Fruit fly (Drosophila melanogaster): Measurements from ENCODE around the gene Manf.
A peak's percentile ranks its signal among the peaks of the same experiment; 100 is the strongest.

Gene Manf

DNA sequence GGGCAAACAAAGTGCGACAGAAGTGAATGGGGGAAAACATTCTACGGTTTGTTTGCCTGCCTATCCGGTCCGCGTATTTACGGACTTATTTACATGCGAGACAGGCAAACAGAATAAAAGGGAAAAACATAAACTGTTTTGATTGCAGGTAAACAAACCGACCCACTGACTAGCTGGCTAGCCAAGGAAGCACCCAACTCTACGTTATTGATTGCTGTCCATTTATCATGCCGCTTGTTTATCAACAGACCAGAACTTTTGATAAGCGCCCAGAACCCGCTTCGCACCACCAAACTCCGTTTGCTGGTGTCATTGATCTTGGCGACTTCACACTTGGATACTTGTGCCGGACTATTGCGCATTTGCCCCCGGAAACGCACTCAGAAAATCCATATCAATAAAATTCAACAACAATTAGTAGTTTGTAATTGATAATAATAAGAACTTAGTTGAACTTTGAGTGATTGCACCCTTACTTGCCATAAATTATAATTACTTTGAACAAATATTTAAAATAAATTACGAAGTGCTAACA, 17.3 kb upstream of the Manf start (continued):
- TF ChIP-seq CG4707 (GFP tag; optimal IDR thresholded peaks at IDR 0.05) (peak; percentile 74), CG34376 (GFP tag; optimal IDR thresholded peaks at IDR 0.05) (peak; percentile 18), eve (GFP tag; optimal IDR thresholded peaks at IDR 0.05) (no peak), CG9215 (GFP tag; IDR thresholded peaks at IDR 0.05) (no peak), tna (GFP tag; IDR thresholded peaks at IDR 0.05; ENCODE audit: partially characterized antibody) (no peak), CG13894 (tag; optimal IDR thresholded peaks at IDR 0.05) (no peak), corto (GFP tag; optimal IDR thresholded peaks at IDR 0.05) (no peak), CG8478 (optimal IDR thresholded peaks at IDR 0.05) (no peak), Ssrp (tag; optimal IDR thresholded peaks at IDR 0.05) (no peak), Abd-B (GFP tag; optimal IDR thresholded peaks at IDR 0.05) (no peak), CG12744 (GFP tag; optimal IDR thresholded peaks at IDR 0.05) (peak; percentile 50), CG18476 (GFP tag; optimal IDR thresholded peaks at IDR 0.05) (no peak), Ets65A (GFP tag) (no peak), gcm (GFP tag; optimal IDR thresholded peaks at IDR 0.05) (peak; percentile 41), CG2875 (GFP tag; optimal IDR thresholded peaks at IDR 0.05) (peak; percentile 83), ac (GFP tag; optimal IDR thresholded peaks at IDR 0.05) (peak; percentile 60), Ets97D (GFP tag; optimal IDR thresholded peaks at IDR 0.05) (no peak), Jarid2 (GFP tag; optimal IDR thresholded peaks at IDR 0.05) (no peak), CG2129 (GFP tag; IDR thresholded peaks at IDR 0.05; ENCODE audit: partially characterized antibody) (no peak), NFAT (GFP tag; IDR thresholded peaks at IDR 0.05) (peak; percentile 71), CG1832 (GFP tag; optimal IDR thresholded peaks at IDR 0.05) (no peak), peb (GFP tag; IDR thresholded peaks at IDR 0.05) (0 out of 2 replicates have a peak, but pooled peaks have one; percentile 30), CG15479 (GFP tag; optimal IDR thresholded peaks at IDR 0.05) (no peak), amos (GFP tag; IDR thresholded peaks at IDR 0.05; ENCODE audit: partially characterized antibody) (no peak), CG10431 (GFP tag; optimal IDR thresholded peaks at IDR 0.05) (peak; percentile 76), CG13287 (GFP tag; IDR thresholded peaks at IDR 0.05; ENCODE audit: partially characterized antibody) (no peak), HmgZ (tag; optimal IDR thresholded peaks at IDR 0.05) (peak; percentile 62), Awh (GFP tag; IDR thresholded peaks at IDR 0.05) (peak; percentile 84), CG5180 (GFP tag; optimal IDR thresholded peaks at IDR 0.05) (peak; percentile 45), Bgb (GFP tag; IDR thresholded peaks at IDR 0.05; ENCODE audit: partially characterized antibody) (no peak), ham (GFP tag; IDR thresholded peaks at IDR 0.05) (no peak), Trl (optimal IDR thresholded peaks at IDR 0.05) (no peak), Trl (GFP tag; optimal IDR thresholded peaks at IDR 0.05) (peak; percentile 73), Nf-YA (GFP tag; IDR thresholded peaks at IDR 0.05) (0 out of 2 replicates have a peak, but pooled peaks have one; percentile 26), CG30020 (tag; optimal IDR thresholded peaks at IDR 0.05) (no peak), gfzf (GFP tag; optimal IDR thresholded peaks at IDR 0.05) (no peak), crc (GFP tag; optimal IDR thresholded peaks at IDR 0.05) (peak; percentile 20), Dp (GFP tag; optimal IDR thresholded peaks at IDR 0.05) (no peak), ttk (GFP tag; IDR thresholded peaks at IDR 0.05) (no peak), H15 (GFP tag; IDR thresholded peaks at IDR 0.05) (peak; percentile 65; the same call in 2 of the 3 replicates), D19A (tag; optimal IDR thresholded peaks at IDR 0.05) (no peak), CG3995 (GFP tag; optimal IDR thresholded peaks at IDR 0.05) (no peak), grn (GFP tag; optimal IDR thresholded peaks at IDR 0.05) (peak; percentile 77), Ada2b (GFP tag; IDR thresholded peaks at IDR 0.05) (peak; percentile 25; the same call in 1 of the 2 replicates), seq (GFP tag; IDR thresholded peaks at IDR 0.05) (peak; percentile 79), CG3838 (GFP tag; optimal IDR thresholded peaks at IDR 0.05) (peak; percentile 58), sr (GFP tag; IDR thresholded peaks at IDR 0.05) (0 out of 3 replicates have a peak, but pooled peaks have one; percentile 34), CG7928 (GFP tag; optimal IDR thresholded peaks at IDR 0.05) (no peak), CG31224 (GFP tag; IDR thresholded peaks at IDR 0.05) (peak; percentile 29; the same call in 1 of the 2 replicates), cad (GFP tag; optimal IDR thresholded peaks at IDR 0.05) (no peak), NK7.1 (GFP tag; optimal IDR thresholded peaks at IDR 0.05) (peak; percentile 60)
